Fruit fly (Drosophila melanogaster) whole organism, embryonic: ENCODE data around the gene CG4586.
A peak's percentile ranks its signal among the peaks of the same experiment; 100 is the strongest.

Experiments
- Abd-B ChIP-seq: fragments of 200-800 bp; sonication (Bioruptor generic); optimal IDR thresholded peaks from 2 replicates; lab custom pipeline; 2018; ENCODE audit warnings: missing biosample characterization, mild to moderate bottlenecking, missing genetic modification characterization, moderate library complexity
- BEAF-32 ChIP-seq: fragments of 200-800 bp; sonication (Bioruptor generic); optimal IDR thresholded peaks from 3 replicates; lab custom pipeline; 2017; ENCODE audit warnings: missing biosample characterization, missing genetic modification characterization, mild to moderate bottlenecking, moderate library complexity, missing genetic modification reagents
- CG10321 ChIP-seq: fragments of 200-800 bp; sonication (Bioruptor generic); IDR thresholded peaks from 2 replicates; pipeline ENCODE4 v1.3.6; 2022; ENCODE audit warnings: missing biosample characterization, missing genetic modification characterization
- CG10431 ChIP-seq: fragments of 200-800 bp; sonication (Bioruptor generic); optimal IDR thresholded peaks from 3 replicates; lab custom pipeline; 2018; ENCODE audit warnings: missing biosample characterization, mild to moderate bottlenecking, missing genetic modification characterization
- CG11247 ChIP-seq: fragments of 200-800 bp; sonication (Bioruptor generic); IDR thresholded peaks from 2 replicates; pipeline ENCODE4 v1.3.6; 2022; ENCODE audit warnings: missing biosample characterization, missing genetic modification characterization
- CG12155 ChIP-seq: fragments of 200-800 bp; sonication (Bioruptor generic); optimal IDR thresholded peaks from 3 replicates; lab custom pipeline; 2016; ENCODE audit warnings: missing biosample characterization, missing genetic modification characterization
- CG12659 ChIP-seq: fragments of 200-800 bp; sonication (Bioruptor generic); optimal IDR thresholded peaks from 3 replicates; lab custom pipeline; 2017; ENCODE audit warnings: mild to moderate bottlenecking, missing biosample characterization, missing genetic modification reagents, missing genetic modification characterization
- CG12942 ChIP-seq: fragments of 200-800 bp; sonication (Bioruptor generic); optimal IDR thresholded peaks from 3 replicates; lab custom pipeline; 2016; ENCODE audit warnings: missing biosample characterization, missing genetic modification characterization
- CG13624 ChIP-seq: fragments of 200-800 bp; sonication (Bioruptor generic); optimal IDR thresholded peaks from 2 replicates; lab custom pipeline; 2016; ENCODE audit warnings: missing biosample characterization, missing genetic modification characterization
- CG14050 ChIP-seq: fragments of 200-800 bp; sonication (Bioruptor generic); IDR thresholded peaks from 3 replicates; pipeline ENCODE4 v1.3.6; 2022; ENCODE audit warnings: missing biosample characterization, missing genetic modification characterization
- CG1529 ChIP-seq: fragments of 200-800 bp; sonication (Bioruptor generic); optimal IDR thresholded peaks from 3 replicates; lab custom pipeline; 2018; ENCODE audit warnings: missing biosample characterization, missing genetic modification characterization
- CG17385 ChIP-seq: fragments of 200-800 bp; sonication (Bioruptor generic); optimal IDR thresholded peaks from 3 replicates; lab custom pipeline; 2018; ENCODE audit warnings: missing biosample characterization, mild to moderate bottlenecking, missing genetic modification characterization
- CG17829 ChIP-seq: fragments of 200-800 bp; optimal IDR thresholded peaks from 2 replicates; lab custom pipeline; 2019; ENCODE audit warnings: missing biosample characterization, mild to moderate bottlenecking, missing genetic modification characterization, moderate library complexity
- CG30020 ChIP-seq: fragments of 200-800 bp; optimal IDR thresholded peaks from 2 replicates; lab custom pipeline; 2019; ENCODE audit warnings: missing biosample characterization, mild to moderate bottlenecking, missing genetic modification characterization, moderate library complexity
- CG32532 ChIP-seq: fragments of 200-800 bp; sonication (Bioruptor generic); IDR thresholded peaks from 2 replicates; pipeline ENCODE4 v1.3.6; 2022; ENCODE audit warnings: missing biosample characterization, missing genetic modification characterization
- CG3407 ChIP-seq: fragments of 200-800 bp; sonication (Bioruptor generic); optimal IDR thresholded peaks from 2 replicates; lab custom pipeline; 2018; ENCODE audit warnings: missing biosample characterization, mild to moderate bottlenecking, missing genetic modification characterization
- CG34224 ChIP-seq: fragments of 200-800 bp; sonication (Bioruptor generic); IDR thresholded peaks from 3 replicates; pipeline ENCODE4 v1.3.6; 2022; ENCODE audit warnings: missing biosample characterization, missing genetic modification characterization; ENCODE audit not compliant: partially characterized antibody
- CG34422 ChIP-seq: fragments of 200-800 bp; sonication (Bioruptor generic); IDR thresholded peaks from 3 replicates; pipeline ENCODE4 v1.3.6; 2022; ENCODE audit warnings: missing biosample characterization, missing genetic modification characterization
- CG4282 ChIP-seq: fragments of 200-800 bp; sonication (Bioruptor generic); optimal IDR thresholded peaks from 2 replicates; lab custom pipeline; 2016; ENCODE audit warnings: missing biosample characterization, missing genetic modification characterization
- CG4730 ChIP-seq: fragments of 200-800 bp; sonication (Bioruptor generic); IDR thresholded peaks from 2 replicates; pipeline ENCODE4 v1.3.6; 2022; ENCODE audit warnings: missing biosample characterization, missing genetic modification characterization
- CG6689 ChIP-seq: fragments of 200-800 bp; sonication (Bioruptor generic); IDR thresholded peaks from 2 replicates; pipeline ENCODE4 v1.3.6; 2022; ENCODE audit warnings: missing biosample characterization, missing genetic modification characterization
- CrebB ChIP-seq: fragments of 200-800 bp; sonication (Bioruptor generic); optimal IDR thresholded peaks from 3 replicates; lab custom pipeline; 2018; ENCODE audit warnings: missing biosample characterization, mild to moderate bottlenecking, missing genetic modification characterization
- Dp ChIP-seq: fragments of 200-800 bp; sonication (Bioruptor generic); optimal IDR thresholded peaks from 2 replicates; lab custom pipeline; 2018; ENCODE audit warnings: missing biosample characterization, mild to moderate bottlenecking, missing genetic modification characterization, moderate library complexity
- Ets65A ChIP-seq: fragments of 200-800 bp; sonication (Bioruptor generic); peaks from one replicate; lab custom pipeline; 2016; ENCODE audit warnings: missing biosample characterization, missing genetic modification characterization
- Fer3 ChIP-seq: fragments of 200-800 bp; sonication (Bioruptor generic); optimal IDR thresholded peaks from 2 replicates; lab custom pipeline; 2018; ENCODE audit warnings: missing biosample characterization, mild to moderate bottlenecking, missing genetic modification characterization, moderate library complexity
- Hmx ChIP-seq: fragments of 200-800 bp; sonication (Bioruptor generic); optimal IDR thresholded peaks from 2 replicates; lab custom pipeline; 2016; ENCODE audit warnings: missing biosample characterization, missing genetic modification characterization
- Kr ChIP-seq: fragments of 200-800 bp; sonication (Bioruptor generic); optimal IDR thresholded peaks from 2 replicates; lab custom pipeline; 2017; ENCODE audit warnings: missing biosample characterization, mild to moderate bottlenecking, missing genetic modification characterization
- Neu2 ChIP-seq: fragments of 200-800 bp; sonication (Bioruptor generic); optimal IDR thresholded peaks from 3 replicates; lab custom pipeline; 2016; ENCODE audit warnings: missing biosample characterization, missing genetic modification characterization, borderline replicate concordance
- PHDP ChIP-seq: fragments of 200-800 bp; sonication (Bioruptor generic); optimal IDR thresholded peaks from 3 replicates; lab custom pipeline; 2018; ENCODE audit warnings: missing biosample characterization, mild to moderate bottlenecking, missing genetic modification characterization, moderate library complexity
- Pdp1 ChIP-seq, 2 experiments: fragments of 200-800 bp; sonication (Bioruptor generic); optimal IDR thresholded peaks; 3 replicates each; lab custom pipeline; 2016; ENCODE audit warnings: missing biosample characterization in 2 of 2, missing genetic modification characterization in 2 of 2, mild to moderate bottlenecking in 1 of 2, moderate library complexity in 1 of 2
- Sox100B ChIP-seq: fragments of 200-800 bp; sonication (Bioruptor generic); optimal IDR thresholded peaks from 3 replicates; lab custom pipeline; 2018; ENCODE audit warnings: missing biosample characterization, mild to moderate bottlenecking, missing genetic modification characterization
- Xrp1 ChIP-seq: fragments of 200-800 bp; sonication (Bioruptor generic); IDR thresholded peaks from 2 replicates; pipeline ENCODE4 v1.3.6; 2022; ENCODE audit warnings: missing biosample characterization, missing genetic modification characterization
- croc ChIP-seq: fragments of 200-800 bp; sonication (Bioruptor generic); conservative IDR thresholded peaks from 3 replicates; pipeline ENCODE4 v1.3.6; 2022; ENCODE audit warnings: missing biosample characterization, missing genetic modification characterization
- esg ChIP-seq: fragments of 200-800 bp; sonication (Bioruptor generic); conservative IDR thresholded peaks from 2 replicates; pipeline ENCODE4 v1.3.6; 2022; ENCODE audit warnings: missing biosample characterization, missing genetic modification characterization
- fd102C ChIP-seq: fragments of 200-800 bp; sonication (Bioruptor generic); optimal IDR thresholded peaks from 2 replicates; lab custom pipeline; 2018; ENCODE audit warnings: missing biosample characterization, mild to moderate bottlenecking, missing genetic modification characterization, moderate library complexity
- gro ChIP-seq: fragments of 200-800 bp; sonication (Bioruptor generic); optimal IDR thresholded peaks from 2 replicates; lab custom pipeline; 2016; ENCODE audit warnings: missing biosample characterization, missing genetic modification characterization
- gsb-n ChIP-seq: fragments of 200-800 bp; sonication (Bioruptor generic); optimal IDR thresholded peaks from 3 replicates; lab custom pipeline; 2018; ENCODE audit warnings: missing biosample characterization, mild to moderate bottlenecking, missing genetic modification characterization
- h ChIP-seq: fragments of >200 bp; optimal IDR thresholded peaks from 2 replicates; lab custom pipeline; 2017
- lab ChIP-seq: fragments of 200-800 bp; sonication (Bioruptor generic); optimal IDR thresholded peaks from 3 replicates; lab custom pipeline; 2017; ENCODE audit warnings: missing biosample characterization, missing genetic modification characterization, mild to moderate bottlenecking, moderate library complexity, missing genetic modification reagents
- lbe ChIP-seq: fragments of 200-800 bp; sonication (Bioruptor generic); optimal IDR thresholded peaks from 2 replicates; lab custom pipeline; 2016; ENCODE audit warnings: missing biosample characterization, mild to moderate bottlenecking, missing genetic modification characterization
- mld ChIP-seq: fragments of 200-800 bp; sonication (Bioruptor generic); IDR thresholded peaks from 3 replicates; pipeline ENCODE4 v1.3.6; 2022; ENCODE audit warnings: missing biosample characterization, missing genetic modification characterization; ENCODE audit not compliant: partially characterized antibody
- nerfin-1 ChIP-seq: fragments of 200-800 bp; sonication (Bioruptor generic); optimal IDR thresholded peaks from 3 replicates; lab custom pipeline; 2019; ENCODE audit warnings: missing biosample characterization, mild to moderate bottlenecking, missing genetic modification characterization, moderate library complexity
- sim ChIP-seq: fragments of 200-800 bp; sonication (Bioruptor generic); IDR thresholded peaks from 2 replicates; pipeline ENCODE4 v1.3.6; 2022; ENCODE audit warnings: missing biosample characterization, missing genetic modification characterization
- stwl ChIP-seq: fragments of 200-800 bp; sonication (Bioruptor generic); optimal IDR thresholded peaks from 3 replicates; lab custom pipeline; 2018; ENCODE audit warnings: missing biosample characterization, mild to moderate bottlenecking, missing genetic modification characterization, moderate library complexity
- toy ChIP-seq: fragments of 200-800 bp; sonication (Bioruptor generic); IDR thresholded peaks from 2 replicates; pipeline ENCODE4 v1.3.6; 2022; ENCODE audit warnings: missing biosample characterization, missing genetic modification characterization
- ttk ChIP-seq: fragments of 200-800 bp; sonication (Bioruptor generic); IDR thresholded peaks from 2 replicates; pipeline ENCODE4 v2.1.2; 2022; ENCODE audit warnings: missing biosample characterization, missing genetic modification characterization
- vfl ChIP-seq: fragments of 200-800 bp; sonication (Bioruptor generic); optimal IDR thresholded peaks from 2 replicates; lab custom pipeline; 2016; ENCODE audit warnings: missing biosample characterization, missing genetic modification characterization
- yki ChIP-seq: fragments of >200 bp; optimal IDR thresholded peaks from 3 replicates; lab custom pipeline; 2018
- zfh1 ChIP-seq: fragments of 200-800 bp; sonication (Bioruptor generic); IDR thresholded peaks from 3 replicates; pipeline ENCODE4 v1.3.6; 2022; ENCODE audit warnings: missing biosample characterization, missing genetic modification characterization
- zfh2 ChIP-seq: fragments of 200-800 bp; sonication (Bioruptor generic); optimal IDR thresholded peaks from 2 replicates; lab custom pipeline; 2016; ENCODE audit warnings: missing biosample characterization, missing genetic modification characterization

CG4586 gene

dm6 chrX:6969364-6970137, at the start of gene CG4586 (continued):
- TF ChIP-seq Pdp1 (GFP tag; optimal IDR thresholded peaks at IDR 0.05; lab: Kevin White, UChicago) (peak; percentile 92), CG34422 (GFP tag; lab: Robert Waterston, UW) (peak; percentile 95), CG4730 (GFP tag; lab: Robert Waterston, UW) (peak; percentile 83), CG12155 (GFP tag; lab: Kevin White, UChicago) (peak; percentile 92), zfh2 (GFP tag; lab: Kevin White, UChicago) (peak; percentile 97), CG12942 (GFP tag; lab: Kevin White, UChicago) (peak; percentile 92), zfh1 (GFP tag; lab: Robert Waterston, UW) (peak; percentile 91), Xrp1 (GFP tag; lab: Robert Waterston, UW) (peak; percentile 95), toy (GFP tag; lab: Robert Waterston, UW) (peak; percentile 81), vfl (GFP tag; lab: Kevin White, UChicago) (peak; percentile 94), stwl (tag; lab: Kevin White, UChicago) (no peak), h (no peak), lbe (GFP tag; lab: Kevin White, UChicago) (peak; percentile 97), CG3407 (GFP tag; lab: Kevin White, UChicago) (peak; percentile 87), BEAF-32 (GFP tag; lab: Kevin White, UChicago) (peak; percentile 5), CG34224 (no peak), CG12659 (GFP tag; lab: Kevin White, UChicago) (peak; percentile 96), esg (peak; percentile 85), fd102C (GFP tag; lab: Kevin White, UChicago) (peak; percentile 47), Neu2 (peak; percentile 62), CG1529 (peak; percentile 91), sim (GFP tag; lab: Robert Waterston, UW) (peak; percentile 92), Kr (no peak), CG30020 (tag; lab: Kevin White, UChicago) (peak; percentile 34), lab (GFP tag; lab: Kevin White, UChicago) (peak; percentile 99), CG17829 (peak; percentile 91), CG17385 (GFP tag; lab: Kevin White, UChicago) (peak; percentile 94), gro (peak; percentile 98), Ets65A (GFP tag; lab: Kevin White, UChicago) (peak; percentile 99), CrebB (tag; lab: Kevin White, UChicago) (peak; percentile 97), mld (no peak), CG10321 (GFP tag; lab: Robert Waterston, UW) (peak; percentile 80), Fer3 (peak; percentile 96), croc (peak; percentile 59), ttk (peak; percentile 90), yki (lab: Kevin White, UChicago) (no peak), Abd-B (GFP tag; lab: Kevin White, UChicago) (peak; percentile 70), CG4282 (GFP tag; lab: Kevin White, UChicago) (peak; percentile 91), Sox100B (peak; percentile 87), gsb-n (tag; lab: Kevin White, UChicago) (peak; percentile 87), CG11247 (peak; percentile 90), CG14050 (GFP tag; lab: Robert Waterston, UW) (peak; percentile 94), PHDP (tag; lab: Kevin White, UChicago) (peak; percentile 98), CG13624 (GFP tag; lab: Kevin White, UChicago) (peak; percentile 97), Dp (GFP tag; lab: Kevin White, UChicago) (peak; percentile 3), CG6689 (GFP tag; lab: Robert Waterston, UW) (peak; percentile 91), CG32532 (GFP tag; lab: Robert Waterston, UW) (peak; percentile 96), Hmx (GFP tag; lab: Kevin White, UChicago) (peak; percentile 75), nerfin-1 (tag; lab: Kevin White, UChicago) (peak; percentile 86), CG10431 (GFP tag; lab: Kevin White, UChicago) (peak; percentile 72)
